Worm (Caenorhabditis elegans): Measurements from ENCODE around the gene str-12.
"Not testable (repeated sequence)": the region's sequence is repeated elsewhere in the genome, so short reads cannot be mapped to it uniquely, and the experiment has no call there.

str-12 gene

DNA sequence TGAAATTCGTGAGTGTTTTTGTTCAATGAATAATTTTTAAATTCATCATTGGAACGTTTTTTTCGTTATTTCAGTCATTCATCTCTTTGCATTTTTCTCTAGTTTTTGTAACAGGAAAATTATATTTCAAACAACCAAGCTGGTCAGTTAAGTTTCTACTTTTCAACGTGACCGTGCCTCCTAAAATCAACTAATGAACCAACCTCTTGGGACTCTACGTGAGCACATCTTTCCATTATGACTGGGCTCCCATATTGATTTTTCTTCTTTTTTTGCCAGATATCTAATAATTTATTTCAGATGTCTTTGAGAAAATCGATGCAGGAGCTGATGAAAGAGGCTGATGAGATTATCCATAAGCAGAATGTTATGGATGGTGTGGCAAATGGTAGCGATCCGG, 14.9 kb downstream of the str-12 start, which contains the start of gene C55A1.11:
TSS of gene C55A1.11 (plus strand) at position 301 of the 400 bp plus-strand sequence.
- TF ChIP-seq nhr-6 (tag; optimal IDR thresholded peaks at IDR 0.05) = no peak
- TF ChIP-seq alr-1 (tag; optimal IDR thresholded peaks at IDR 0.05) = no peak
- no peak for TF ChIP-seq nhr-129 (tag; optimal IDR thresholded peaks at IDR 0.05)
- no peak for TF ChIP-seq nhr-25 (tag; optimal IDR thresholded peaks at IDR 0.05)
- no peak for TF ChIP-seq snpc-4 (tag; optimal IDR thresholded peaks at IDR 0.05)
- TF ChIP-seq peb-1 (tag; optimal IDR thresholded peaks at IDR 0.05) = no peak
- no peak for TF ChIP-seq nhr-11 (tag; optimal IDR thresholded peaks at IDR 0.05)
- TF ChIP-seq lin-13 (GFP tag; optimal IDR thresholded peaks at IDR 0.05) = no peak
- TF ChIP-seq nhr-12 (tag; optimal IDR thresholded peaks at IDR 0.05) = no peak
- no peak for TF ChIP-seq nhr-237 (tag; optimal IDR thresholded peaks at IDR 0.05)
- no peak for TF ChIP-seq egl-27 (tag; optimal IDR thresholded peaks at IDR 0.05)
- no peak for TF ChIP-seq unc-39 (tag; optimal IDR thresholded peaks at IDR 0.05)
- no peak for TF ChIP-seq ztf-11 (tag; optimal IDR thresholded peaks at IDR 0.05)
- TF ChIP-seq sem-4 (tag; optimal IDR thresholded peaks at IDR 0.05) = no peak
- no peak for TF ChIP-seq elt-3 (tag; optimal IDR thresholded peaks at IDR 0.05)
- no peak for TF ChIP-seq aly-2 (tag; optimal IDR thresholded peaks at IDR 0.05)
- TF ChIP-seq mdl-1 (tag; optimal IDR thresholded peaks at IDR 0.05) = no peak

DNA sequence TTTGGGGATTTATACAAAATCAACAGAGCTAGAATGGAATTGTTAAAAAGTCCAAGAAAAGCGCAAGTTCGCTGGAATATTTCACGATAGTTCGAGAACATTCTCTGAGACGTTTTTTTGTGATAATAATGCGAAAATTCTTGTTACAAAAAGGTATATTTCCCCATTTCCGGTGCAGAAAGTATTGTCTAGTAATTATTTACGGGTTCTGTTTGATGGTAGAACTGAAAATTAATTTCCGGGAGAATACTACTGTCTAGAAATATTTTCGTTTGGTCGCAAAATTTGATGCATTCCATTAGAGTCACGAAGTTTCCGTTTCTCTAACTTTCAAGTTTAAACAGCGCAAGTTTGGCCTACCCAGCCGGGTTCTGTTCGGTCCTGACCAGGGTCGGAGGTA, 18.9 kb downstream of the str-12 start, which contains the start of gene str-248:
TSS of gene str-248 (minus strand) at position 101 of the 400 bp plus-strand sequence.
- TF ChIP-seq mbf-1 (tag; optimal IDR thresholded peaks at IDR 0.05) = no peak
- TF ChIP-seq ama-1 (optimal IDR thresholded peaks at IDR 0.05) = no peak
- no peak for TF ChIP-seq nhr-77 (tag; optimal IDR thresholded peaks at IDR 0.05)
- no peak for TF ChIP-seq nhr-6 (tag; optimal IDR thresholded peaks at IDR 0.05)
- no peak for TF ChIP-seq nhr-11 (tag; optimal IDR thresholded peaks at IDR 0.05)
- TF ChIP-seq nhr-129 (tag; optimal IDR thresholded peaks at IDR 0.05) = no peak
- no peak for TF ChIP-seq gmeb-1 (tag; optimal IDR thresholded peaks at IDR 0.05)
- no peak for TF ChIP-seq sma-9 (GFP tag; optimal IDR thresholded peaks at IDR 0.05)
- no peak for TF ChIP-seq sma-9 (tag; optimal IDR thresholded peaks at IDR 0.05)

DNA sequence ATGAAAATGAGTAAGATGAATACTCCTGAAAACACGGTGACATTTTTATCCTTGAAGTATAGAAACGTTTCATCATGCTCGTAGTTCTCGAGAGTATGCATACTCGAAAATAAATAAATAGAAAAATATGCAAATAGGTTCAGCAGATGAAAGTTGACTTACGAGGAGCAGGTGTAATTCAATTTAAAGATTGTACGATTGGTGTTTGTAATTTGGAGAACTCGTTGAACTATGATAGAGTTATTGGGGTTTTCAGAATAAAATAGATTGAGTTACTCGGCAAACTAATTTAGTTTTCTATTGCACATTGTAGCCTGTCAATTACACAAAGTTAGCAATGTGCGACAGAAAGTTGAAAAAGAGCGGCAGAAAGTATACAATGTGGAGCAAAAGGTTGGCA, 28.2 kb downstream of the str-12 start, which contains the start of gene srz-44:
TSS of gene srz-44 (minus strand) at position 101 of the 400 bp plus-strand sequence.
- TF ChIP-seq ztf-4 (tag; optimal IDR thresholded peaks at IDR 0.05) = no peak
- TF ChIP-seq unc-62 (GFP tag; optimal IDR thresholded peaks at IDR 0.05) = no peak
- no peak for TF ChIP-seq sma-9 (GFP tag; optimal IDR thresholded peaks at IDR 0.05)
- TF ChIP-seq sma-9 (tag; optimal IDR thresholded peaks at IDR 0.05) = no peak
- no peak for TF ChIP-seq nhr-10 (tag; optimal IDR thresholded peaks at IDR 0.05)
- no peak for TF ChIP-seq ztf-11 (tag; optimal IDR thresholded peaks at IDR 0.05)
- TF ChIP-seq lin-13 (GFP tag; optimal IDR thresholded peaks at IDR 0.05) = no peak
- no peak for TF ChIP-seq nhr-129 (tag; optimal IDR thresholded peaks at IDR 0.05)
- no peak for TF ChIP-seq elt-1 (tag; optimal IDR thresholded peaks at IDR 0.05)
- no peak for TF ChIP-seq lin-11 (tag; optimal IDR thresholded peaks at IDR 0.05)
- no peak for TF ChIP-seq crh-2 (tag; optimal IDR thresholded peaks at IDR 0.05)
- no peak for TF ChIP-seq F13H6.1 (tag; optimal IDR thresholded peaks at IDR 0.05)

DNA sequence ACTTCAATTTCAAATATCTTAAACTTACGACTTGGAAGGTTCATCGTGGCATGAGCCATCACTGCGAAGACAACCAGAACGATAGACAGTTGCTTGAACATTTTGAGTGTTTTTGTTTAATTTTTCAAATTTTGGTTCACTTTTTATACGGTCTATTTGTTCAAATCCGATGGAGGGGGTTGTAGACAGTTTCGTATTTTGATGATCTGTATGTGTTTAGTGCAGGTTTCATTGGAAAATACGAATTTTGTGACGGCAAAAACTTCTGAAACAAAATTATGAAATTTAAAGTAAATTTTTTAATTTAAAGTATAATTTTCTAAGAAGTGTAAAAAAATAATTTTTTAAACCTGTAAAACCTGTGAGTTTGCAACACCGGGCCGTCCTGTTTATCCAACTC, 32.5 kb downstream of the str-12 start, which contains the start of gene C55A1.4:
TSS of gene C55A1.4 (minus strand) at position 101 of the 400 bp plus-strand sequence.
- TF ChIP-seq lin-11, mdl-1, zag-1 (tag; optimal IDR thresholded peaks at IDR 0.05): not testable (repeated sequence)

DNA sequence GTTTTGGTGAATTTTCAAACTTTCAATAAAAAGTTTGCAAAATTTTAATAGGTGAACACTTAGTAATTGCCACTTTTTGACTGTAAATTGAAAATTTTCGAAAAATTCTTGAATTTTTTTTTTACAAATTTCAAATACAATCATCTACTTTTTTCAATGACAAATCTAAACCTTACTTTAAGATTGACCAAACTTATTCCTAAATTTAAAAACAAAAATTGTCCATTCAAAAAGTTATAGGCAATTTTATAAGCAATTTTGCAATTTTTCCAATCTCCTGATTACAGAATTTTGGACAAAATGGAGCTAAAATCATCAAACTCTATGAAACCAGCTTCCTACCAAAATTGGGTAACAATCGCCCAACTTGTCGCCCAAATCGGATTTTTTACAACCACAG, 33.9 kb downstream of the str-12 start, which contains the start of gene str-23:
TSS of gene str-23 (plus strand) at position 301 of the 400 bp plus-strand sequence.
- TF ChIP-seq gmeb-1 (tag; optimal IDR thresholded peaks at IDR 0.05) (no peak), lsy-2 (tag; optimal IDR thresholded peaks at IDR 0.05) (no peak), nhr-237 (tag; optimal IDR thresholded peaks at IDR 0.05) (no peak), ceh-82 (tag; optimal IDR thresholded peaks at IDR 0.05) (no peak), egl-27 (tag; optimal IDR thresholded peaks at IDR 0.05) (no peak), elt-3 (tag; optimal IDR thresholded peaks at IDR 0.05) (no peak), ztf-11 (tag; optimal IDR thresholded peaks at IDR 0.05) (no peak), nhr-21 (tag; optimal IDR thresholded peaks at IDR 0.05) (no peak), ztf-4 (tag; optimal IDR thresholded peaks at IDR 0.05) (no peak), skn-1 (tag; optimal IDR thresholded peaks at IDR 0.05) (no peak), sma-9 (GFP tag; optimal IDR thresholded peaks at IDR 0.05) (no peak), sma-9 (tag; optimal IDR thresholded peaks at IDR 0.05) (no peak), aly-2 (tag; optimal IDR thresholded peaks at IDR 0.05) (no peak), ceh-16 (tag; optimal IDR thresholded peaks at IDR 0.05) (no peak)

All from whole organism, L2 larva.